Fruit fly (Drosophila melanogaster): ENCODE data around the gene CG33285.
A peak's percentile ranks its signal among the peaks of the same experiment; 100 is the strongest.

dm6 chr3L:21118602-21119001 lies 29.8 kb upstream of the CG33285 start:
- TF ChIP-seq CG12605 (GFP tag; IDR thresholded peaks at IDR 0.05) (no peak), CG32121 (GFP tag; IDR thresholded peaks at IDR 0.05) (peak; percentile 24; the same call in 1 of the 2 replicates), Ets98B (GFP tag; IDR thresholded peaks at IDR 0.05) (no peak), fd96Ca (GFP tag; IDR thresholded peaks at IDR 0.05) (peak; percentile 58; the same call in 2 of the 3 replicates), CG15710 (tag; optimal IDR thresholded peaks at IDR 0.05) (no peak), CG9948 (tag; optimal IDR thresholded peaks at IDR 0.05) (no peak), Snoo (tag; optimal IDR thresholded peaks at IDR 0.05) (no peak), CG4496 (GFP tag; IDR thresholded peaks at IDR 0.05) (no peak)

Measured in whole organism, pupa.